Worm (Caenorhabditis elegans) whole organism, L4/young adult: ENCODE results near the gene H04D03.7.

Source experiments
- W03F9.2 ChIP-seq: fragments of 150-350 bp; optimal IDR thresholded peaks from 2 replicates; lab custom pipeline; 2014; ENCODE audit warnings: missing biosample characterization, missing genetic modification characterization
- dao-5 ChIP-seq: sonication (generic microtip); optimal IDR thresholded peaks from 2 replicates; lab custom pipeline; 2016; ENCODE audit warnings: missing genotype, missing genetic modification characterization, moderate library complexity, missing compliant biosample characterization
- him-1 ChIP-seq: sonication (generic microtip); optimal IDR thresholded peaks from 2 replicates; lab custom pipeline; 2016; ENCODE audit warnings: missing genotype, missing genetic modification reagents, missing genetic modification characterization, missing compliant biosample characterization

Gene H04D03.7

DNA sequence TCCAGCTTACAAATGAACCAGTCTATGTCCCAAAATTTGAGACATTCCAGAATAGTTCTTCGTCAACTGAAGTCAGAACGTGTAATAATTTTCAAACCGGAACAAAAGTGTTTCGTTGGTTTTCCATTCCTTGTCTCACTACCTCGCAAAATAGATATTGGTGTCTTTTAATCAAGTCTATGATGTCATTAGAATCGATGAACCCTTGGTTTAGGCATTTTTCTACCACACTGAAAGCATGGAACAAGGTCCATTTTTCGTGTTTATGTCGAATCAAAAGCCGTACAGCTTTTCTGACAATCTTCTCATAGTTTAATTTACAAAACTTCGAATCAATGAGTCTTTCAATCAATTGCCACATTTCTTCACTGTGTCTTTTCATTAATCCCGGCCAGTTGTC, at the start of gene H04D03.7:
TSS of gene H04D03.7 (minus strand) at position 101 of the 400 bp plus-strand sequence.
- TF ChIP-seq dao-5 (tag; lab: Kevin White, UChicago) (no peak), W03F9.2 (tag; lab: Kevin White, UChicago) (no peak), him-1 (tag; lab: Kevin White, UChicago) (no peak)

ce11 chrIII:10488052-10488451, 41.4 kb upstream of the H04D03.7 start, which contains the start of gene ptr-25:
Gene ptr-25, plus strand, starts transcription at chrIII:10488124.
- TF ChIP-seq dao-5 (tag; lab: Kevin White, UChicago): no peak
- no peak for TF ChIP-seq W03F9.2 (tag; lab: Kevin White, UChicago)
- TF ChIP-seq him-1 (tag; lab: Kevin White, UChicago): no peak

ce11 chrIII:10486455-10486854, 39.8 kb upstream of the H04D03.7 start:
- TF ChIP-seq W03F9.2 (tag; lab: Kevin White, UChicago) (no peak), him-1 (tag; lab: Kevin White, UChicago) (no peak), dao-5 (tag; lab: Kevin White, UChicago) (no peak)

DNA sequence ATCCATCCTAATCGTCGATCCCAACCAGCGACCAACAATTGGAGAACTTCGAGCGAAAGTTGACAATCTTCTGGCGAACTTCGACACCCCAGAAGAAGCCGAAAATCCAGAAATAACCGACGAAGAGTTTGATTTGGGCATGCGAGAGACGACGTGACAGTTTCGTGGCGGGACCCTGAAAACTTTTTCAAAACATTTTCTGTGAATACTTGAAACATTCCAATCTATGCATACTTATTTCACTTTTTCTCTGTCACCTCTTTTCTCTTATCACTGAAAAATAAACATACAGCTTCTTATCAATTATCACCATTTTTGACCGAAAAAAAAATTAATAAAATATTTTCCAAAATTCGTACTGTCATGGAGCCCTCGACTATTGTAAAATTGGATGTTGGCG, 35.4 kb upstream of the H04D03.7 start, which contains the start of gene D2045.8:
TSS of gene D2045.8 (plus strand) at position 301 of the 400 bp plus-strand sequence.
- TF ChIP-seq him-1 (tag; lab: Kevin White, UChicago) (no peak), dao-5 (tag; lab: Kevin White, UChicago) (no peak), W03F9.2 (tag; lab: Kevin White, UChicago) (no peak)

DNA sequence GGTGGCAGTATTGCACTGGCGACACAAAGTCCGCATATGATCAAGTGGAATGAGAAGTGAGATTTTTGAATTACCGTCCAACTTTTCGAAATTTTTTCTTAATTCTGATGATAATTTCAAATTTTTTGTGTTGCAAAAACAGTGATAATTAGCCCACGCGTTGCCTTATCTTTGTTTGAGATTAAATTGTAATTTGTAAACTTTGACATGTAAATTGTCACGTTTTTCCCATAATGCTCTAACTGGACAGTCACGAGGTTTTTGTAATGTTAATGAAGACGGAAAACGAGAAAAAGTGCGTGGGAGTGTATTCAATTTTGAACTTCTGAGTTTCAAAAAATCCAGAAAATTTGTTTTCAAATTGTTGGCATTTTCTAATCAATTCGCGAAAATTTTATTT, 34.9 kb upstream of the H04D03.7 start:
- TF ChIP-seq him-1 (tag; lab: Kevin White, UChicago) (no peak), dao-5 (tag; lab: Kevin White, UChicago) (no peak), W03F9.2 (tag; lab: Kevin White, UChicago) (no peak)

ce11 chrIII:10479180-10479579, 32.5 kb upstream of the H04D03.7 start, which contains the start of gene D2045.7:
Gene D2045.7, plus strand, starts transcription at chrIII:10479480.
- no peak for TF ChIP-seq dao-5 (tag; lab: Kevin White, UChicago)
- no peak for TF ChIP-seq him-1 (tag; lab: Kevin White, UChicago)
- no peak for TF ChIP-seq W03F9.2 (tag; lab: Kevin White, UChicago)

DNA sequence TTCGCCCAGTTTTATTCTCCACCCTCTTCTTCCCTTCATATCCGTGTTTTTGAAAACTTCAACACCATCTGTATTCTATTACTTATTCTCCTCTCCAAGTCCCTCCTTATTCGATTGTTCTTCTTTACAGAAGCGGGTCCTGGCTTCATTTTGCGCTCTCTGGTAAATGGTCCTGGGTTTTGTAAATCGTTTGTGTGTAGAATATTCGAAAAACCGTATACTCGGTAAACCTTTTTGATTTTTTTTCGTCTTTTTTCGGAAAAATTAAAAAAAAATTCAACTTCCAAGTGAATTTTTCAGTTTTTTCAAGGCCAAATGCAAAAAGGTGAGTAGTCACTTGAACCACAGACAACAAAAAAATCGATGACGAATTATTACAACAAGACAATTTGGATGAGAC, 28.3 kb upstream of the H04D03.7 start, which contains the start of gene D2045.9:
TSS of gene D2045.9 (plus strand) at position 301 of the 400 bp plus-strand sequence.
- TF ChIP-seq him-1 (tag; lab: Kevin White, UChicago) (no peak), W03F9.2 (tag; lab: Kevin White, UChicago) (no peak), dao-5 (tag; lab: Kevin White, UChicago) (no peak)

DNA sequence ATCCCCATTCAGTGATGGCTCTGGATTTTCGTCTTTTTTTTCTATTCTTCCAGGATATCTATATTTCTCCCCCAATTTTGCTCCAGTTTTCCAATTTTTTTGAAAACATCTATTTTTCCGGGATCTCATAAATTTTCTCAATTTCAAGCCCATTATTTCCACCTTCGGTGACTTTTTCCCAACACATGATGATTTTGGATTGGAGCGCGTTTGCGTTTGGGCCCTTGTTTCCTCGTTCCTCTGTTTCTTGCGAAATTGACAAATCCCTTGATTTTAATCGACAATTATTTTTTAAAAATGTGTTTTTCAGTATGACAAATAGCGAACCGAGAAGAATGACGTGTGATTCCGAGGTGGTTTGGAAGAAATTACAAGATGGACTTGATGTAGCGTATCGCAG, 24.3 kb upstream of the H04D03.7 start, which contains the start of gene cul-1:
TSS of gene cul-1 (plus strand) at position 311 of the 400 bp plus-strand sequence.
- TF ChIP-seq dao-5 (tag; lab: Kevin White, UChicago) (no peak), W03F9.2 (tag; lab: Kevin White, UChicago) (no peak), him-1 (tag; lab: Kevin White, UChicago) (no peak)

DNA sequence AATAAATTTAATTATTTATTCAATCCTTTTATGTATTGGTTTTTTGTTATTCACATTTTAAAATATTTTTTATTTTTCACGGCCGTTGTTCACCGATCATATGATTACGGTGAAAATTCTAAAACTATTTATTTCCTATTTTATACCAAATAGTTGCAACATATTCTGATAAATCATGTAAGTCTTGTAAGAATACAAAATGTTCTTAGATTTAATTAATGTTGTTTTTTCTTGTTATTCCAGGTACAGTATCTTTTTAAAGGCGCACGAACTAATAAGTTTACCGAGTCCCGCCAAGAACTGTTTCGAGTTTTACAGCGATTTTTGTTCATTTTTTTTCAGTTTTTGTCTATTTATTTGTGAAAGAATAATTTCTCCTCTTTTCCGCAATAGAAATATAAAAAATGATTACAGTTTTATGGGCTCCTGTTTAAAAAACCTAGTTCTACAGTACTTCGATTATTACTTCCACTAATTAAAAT, 23.0 kb upstream of the H04D03.7 start, which contains the start of gene D2045.5:
TSS of gene D2045.5 (minus strand) at position 51 of the 482 bp plus-strand sequence.
- TF ChIP-seq him-1 (tag; lab: Kevin White, UChicago) (no peak), dao-5 (tag; lab: Kevin White, UChicago) (no peak), W03F9.2 (tag; lab: Kevin White, UChicago) (peak; percentile 2)

- no peak for TF ChIP-seq W03F9.2 (tag; lab: Kevin White, UChicago)
- no peak for TF ChIP-seq him-1 (tag; lab: Kevin White, UChicago)
- no peak for TF ChIP-seq dao-5 (tag; lab: Kevin White, UChicago)
Observed at ce11 chrIII:10464455-10464854, 17.8 kb upstream of the H04D03.7 start.

DNA sequence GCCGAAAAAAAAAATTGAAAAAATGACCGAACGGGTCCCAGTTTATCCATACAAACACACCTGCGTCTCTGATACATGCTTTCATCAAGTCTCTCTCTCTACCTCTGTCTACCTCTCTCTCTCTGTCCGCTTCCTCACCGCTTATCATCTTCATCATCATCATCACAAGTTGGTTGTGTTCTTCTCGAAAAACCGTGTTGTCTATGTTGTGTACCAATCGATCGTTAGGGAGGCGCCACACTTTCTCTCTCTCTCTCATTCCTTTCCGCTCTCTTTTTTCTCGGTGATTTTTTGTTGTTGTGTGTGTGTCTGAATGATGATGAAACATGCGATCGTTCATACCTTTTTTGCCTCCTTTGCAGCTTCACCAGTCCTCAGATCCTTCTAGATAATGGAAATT, 17.0 kb upstream of the H04D03.7 start:
- TF ChIP-seq W03F9.2 (tag; lab: Kevin White, UChicago) (peak; percentile 7), dao-5 (tag; lab: Kevin White, UChicago) (no peak), him-1 (tag; lab: Kevin White, UChicago) (no peak)

DNA sequence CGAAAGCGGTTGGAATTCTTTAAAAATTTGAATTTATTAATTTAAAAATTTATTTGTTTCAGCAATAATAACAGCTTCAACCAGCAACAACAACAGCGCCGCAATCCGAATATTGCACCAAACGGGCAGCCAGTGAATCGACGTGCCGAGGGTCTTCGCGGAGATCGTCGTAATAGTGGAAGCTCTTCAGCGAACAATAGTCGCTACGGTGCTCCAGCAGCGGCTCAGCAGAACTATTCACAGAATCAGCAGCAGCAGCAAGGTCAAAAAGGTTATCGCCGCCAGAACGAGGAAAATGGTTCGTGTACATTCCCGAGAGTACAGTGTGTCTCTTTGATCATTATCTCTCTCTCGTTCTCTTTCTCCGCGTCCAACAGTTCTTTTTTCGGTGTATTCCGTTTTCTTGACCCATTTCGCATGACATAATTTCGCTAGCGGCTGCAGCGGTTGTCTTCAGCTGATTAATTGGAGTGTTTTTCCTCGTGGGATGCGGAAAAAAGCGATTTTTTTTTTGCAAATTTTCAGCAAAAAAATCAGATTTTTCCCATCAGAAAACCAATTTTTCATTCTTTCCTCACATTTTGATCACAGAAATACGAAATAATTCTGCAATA, 16.4 kb upstream of the H04D03.7 start:
- TF ChIP-seq W03F9.2 (tag; lab: Kevin White, UChicago) (no peak), him-1 (tag; lab: Kevin White, UChicago) (no peak), dao-5 (tag; lab: Kevin White, UChicago) (no peak)

DNA sequence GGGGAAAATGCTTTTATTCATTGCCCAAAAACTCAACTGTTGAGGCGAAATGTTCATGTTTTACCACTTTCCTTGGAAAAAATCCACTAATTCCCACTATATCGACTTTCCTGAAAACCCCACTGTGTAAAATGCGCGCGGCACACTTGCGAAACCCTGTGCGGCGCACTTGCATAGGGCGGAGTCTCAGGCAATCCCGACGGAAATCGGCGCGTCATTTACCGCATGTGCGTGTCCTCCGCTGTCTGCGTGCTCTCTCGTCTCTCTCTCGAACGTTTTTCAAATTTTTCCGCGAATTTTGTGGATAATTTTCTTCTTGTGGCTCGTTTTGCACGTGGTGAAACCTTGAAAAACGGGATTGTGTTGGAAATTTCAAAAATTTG, 14.5 kb upstream of the H04D03.7 start, which contains the start of gene atx-2:
TSS of gene atx-2 (plus strand) at position 226 of the 383 bp plus-strand sequence.
- TF ChIP-seq W03F9.2 (tag; lab: Kevin White, UChicago): peak; percentile 84
- peak; percentile 35 for TF ChIP-seq him-1 (tag; lab: Kevin White, UChicago)
- TF ChIP-seq dao-5 (tag; lab: Kevin White, UChicago): peak; percentile 74
